Worm (Caenorhabditis elegans) whole organism, L1 larva: Measurements from ENCODE around the gene W05H9.4.

Source experiments
- C04F5.9 ChIP-seq: sonication (generic microtip); optimal IDR thresholded peaks from 2 replicates; lab custom pipeline; 2016; ENCODE audit warnings: missing genetic modification characterization, missing compliant biosample characterization
- C16A3.4 ChIP-seq: fragments of 150-350 bp; optimal IDR thresholded peaks from 2 replicates; lab custom pipeline; 2014; ENCODE audit warnings: missing biosample characterization, missing genetic modification characterization
- C34B4.2 ChIP-seq: sonication (generic microtip); optimal IDR thresholded peaks from 2 replicates; lab custom pipeline; 2017; ENCODE audit warnings: mild to moderate bottlenecking, missing genetic modification characterization, missing compliant biosample characterization
- aly-2 ChIP-seq: fragments of 150-350 bp; optimal IDR thresholded peaks from 2 replicates; lab custom pipeline; 2014; ENCODE audit warnings: missing biosample characterization, missing genetic modification characterization
- ama-1 ChIP-seq: fragments of 150-350 bp; optimal IDR thresholded peaks from 2 replicates; lab custom pipeline; 2014
- blmp-1 ChIP-seq: fragments of 150-350 bp; optimal IDR thresholded peaks from 2 replicates; lab custom pipeline; 2014; ENCODE audit warnings: missing biosample characterization, missing genetic modification characterization
- ceh-82 ChIP-seq, 3 experiments: fragments of 150-350 bp in 1 of 3; sonication (generic microtip) in 2 of 3; optimal IDR thresholded peaks; 2 replicates each; lab custom pipeline; 2014 to 2017; ENCODE audit warnings: missing biosample characterization in 3 of 3, missing genetic modification characterization in 3 of 3
- ceh-88 ChIP-seq: fragments of 200-800 bp; sonication (Bioruptor generic); IDR thresholded peaks from 2 replicates; pipeline ENCODE4 v1.3.6; 2022; ENCODE audit warnings: missing genetic modification characterization, missing compliant biosample characterization
- ceh-90 ChIP-seq: sonication (generic microtip); optimal IDR thresholded peaks from 2 replicates; lab custom pipeline; 2016; ENCODE audit warnings: missing genetic modification characterization, missing compliant biosample characterization
- dpl-1 ChIP-seq, 3 experiments: fragments of 150-350 bp in 2 of 3; sonication (generic microtip) in 1 of 3; optimal IDR thresholded peaks; 2 replicates each; lab custom pipeline; 2014 to 2017; ENCODE audit warnings: missing biosample characterization in 3 of 3, missing genetic modification characterization in 3 of 3, missing genetic modification reagents in 3 of 3
- efl-1 ChIP-seq, 4 experiments: fragments of 150-350 bp; optimal IDR thresholded peaks in 3 of 4; peaks in 1 of 4; 1 replicate in 1 of 4; 2 replicates in 3 of 4; lab custom pipeline; 2014; ENCODE audit warnings: missing biosample characterization in 2 of 4, missing genetic modification characterization in 2 of 4, missing genetic modification reagents in 2 of 4
- efl-3 ChIP-seq: fragments of 200-800 bp; sonication (Bioruptor generic); optimal IDR thresholded peaks from 2 replicates; lab custom pipeline; 2018; ENCODE audit warnings: mild to moderate bottlenecking, missing genetic modification characterization, missing compliant biosample characterization
- egl-13 ChIP-seq: sonication (generic microtip); optimal IDR thresholded peaks from 2 replicates; lab custom pipeline; 2016; ENCODE audit warnings: missing genotype, missing genetic modification reagents, missing genetic modification characterization, missing compliant biosample characterization
- elt-2 ChIP-seq: sonication (generic microtip); optimal IDR thresholded peaks from 2 replicates; lab custom pipeline; 2016; ENCODE audit warnings: missing genetic modification characterization, mild to moderate bottlenecking, inconsistent platforms, missing compliant biosample characterization, missing genetic modification reagents
- elt-3 ChIP-seq, 6 experiments: fragments of 150-350 bp in 1 of 6; sonication (generic microtip); optimal IDR thresholded peaks; 2 replicates each; lab custom pipeline; 2017 to 2018; ENCODE audit warnings: missing biosample characterization in 6 of 6, missing genetic modification characterization in 6 of 6, inconsistent platforms in 1 of 6
- fkh-4 ChIP-seq: sonication (generic microtip); optimal IDR thresholded peaks from 2 replicates; lab custom pipeline; 2016; ENCODE audit warnings: missing compliant biosample characterization, missing genetic modification characterization, borderline replicate concordance
- fkh-8 ChIP-seq: sonication (generic microtip); optimal IDR thresholded peaks from 2 replicates; lab custom pipeline; 2016; ENCODE audit warnings: mild to moderate bottlenecking, missing genetic modification characterization, missing compliant biosample characterization
- fos-1 ChIP-seq: fragments of 150-350 bp; optimal IDR thresholded peaks from 2 replicates; lab custom pipeline; 2014; ENCODE audit warnings: missing biosample characterization, missing genetic modification characterization
- hlh-4 ChIP-seq: sonication (generic microtip); optimal IDR thresholded peaks from 2 replicates; lab custom pipeline; 2016; ENCODE audit warnings: mild to moderate bottlenecking, missing genetic modification characterization, missing compliant biosample characterization
- hpl-2 ChIP-seq: fragments of 150-350 bp; optimal IDR thresholded peaks from 2 replicates; lab custom pipeline; 2014; ENCODE audit warnings: missing biosample characterization, missing genetic modification reagents, missing genetic modification characterization
- irx-1 ChIP-seq: sonication (generic microtip); optimal IDR thresholded peaks from 2 replicates; lab custom pipeline; 2016; ENCODE audit warnings: missing genetic modification characterization, missing compliant biosample characterization
- jun-1 ChIP-seq: fragments of 150-350 bp; optimal IDR thresholded peaks from 2 replicates; lab custom pipeline; 2014; ENCODE audit warnings: missing biosample characterization, missing genetic modification reagents, missing genetic modification characterization
- lin-13 ChIP-seq: fragments of 150-350 bp; optimal IDR thresholded peaks from 2 replicates; lab custom pipeline; 2014; ENCODE audit warnings: missing biosample characterization, missing genetic modification reagents, missing genetic modification characterization
- lin-14 ChIP-seq: fragments of 200-800 bp; sonication (Bioruptor generic); optimal IDR thresholded peaks from 2 replicates; lab custom pipeline; 2018; ENCODE audit warnings: mild to moderate bottlenecking, missing genetic modification characterization, moderate library complexity, missing compliant biosample characterization
- lin-15B ChIP-seq: fragments of 150-350 bp; sonication (generic microtip); optimal IDR thresholded peaks from 3 replicates; lab custom pipeline; 2014; ENCODE audit warnings: missing biosample characterization, missing genetic modification characterization
- lir-3 ChIP-seq: sonication (generic microtip); optimal IDR thresholded peaks from 2 replicates; lab custom pipeline; 2016; ENCODE audit warnings: mild to moderate bottlenecking, missing genetic modification characterization, moderate library complexity, missing compliant biosample characterization; ENCODE audit not compliant: poor library complexity
- lsy-2 ChIP-seq, 2 experiments: fragments of 150-350 bp; optimal IDR thresholded peaks; 2 replicates each; lab custom pipeline; 2014; ENCODE audit warnings: missing biosample characterization in 2 of 2, missing genetic modification characterization in 2 of 2
- mab-9 ChIP-seq: fragments of 200-800 bp; sonication (Bioruptor generic); IDR thresholded peaks from 2 replicates; pipeline ENCODE4 v1.3.6; 2022; ENCODE audit warnings: missing genetic modification reagents, missing genetic modification characterization, missing compliant biosample characterization
- mdl-1 ChIP-seq, 2 experiments: fragments of 150-350 bp; optimal IDR thresholded peaks; 2 replicates each; lab custom pipeline; 2014 to 2017; ENCODE audit warnings: missing biosample characterization in 2 of 2, missing genetic modification characterization in 2 of 2, inconsistent platforms in 1 of 2
- mef-2 ChIP-seq: fragments of 150-350 bp; optimal IDR thresholded peaks from 2 replicates; lab custom pipeline; 2014; ENCODE audit warnings: missing biosample characterization, missing genetic modification characterization
- mep-1 ChIP-seq: fragments of 150-350 bp; optimal IDR thresholded peaks from 2 replicates; lab custom pipeline; 2014; ENCODE audit warnings: missing biosample characterization, missing genetic modification characterization
- nhr-12 ChIP-seq: sonication (generic microtip); optimal IDR thresholded peaks from 2 replicates; lab custom pipeline; 2017; ENCODE audit warnings: missing biosample characterization, missing genetic modification characterization
- nhr-19 ChIP-seq: fragments of 200-800 bp; sonication (Bioruptor generic); conservative IDR thresholded peaks from 2 replicates; pipeline ENCODE4 v1.3.6; 2022; ENCODE audit warnings: missing genetic modification characterization, missing compliant biosample characterization
- nhr-20 ChIP-seq: sonication (generic microtip); optimal IDR thresholded peaks from 2 replicates; lab custom pipeline; 2016; ENCODE audit warnings: mild to moderate bottlenecking, missing genetic modification characterization, missing compliant biosample characterization
- nhr-28 ChIP-seq: fragments of 150-350 bp; optimal IDR thresholded peaks from 2 replicates; lab custom pipeline; 2014; ENCODE audit warnings: missing biosample characterization, missing genetic modification characterization
- nhr-47 ChIP-seq: sonication (generic microtip); optimal IDR thresholded peaks from 2 replicates; lab custom pipeline; 2016; ENCODE audit warnings: mild to moderate bottlenecking, missing genetic modification characterization, moderate library complexity, missing compliant biosample characterization
- nhr-71 ChIP-seq: sonication (generic microtip); optimal IDR thresholded peaks from 2 replicates; lab custom pipeline; 2016; ENCODE audit warnings: mild to moderate bottlenecking, missing genetic modification characterization, moderate library complexity, missing compliant biosample characterization
- nhr-84 ChIP-seq: sonication (generic microtip); optimal IDR thresholded peaks from 2 replicates; lab custom pipeline; 2017; ENCODE audit warnings: missing biosample characterization, missing genetic modification characterization
- nhr-85 ChIP-seq: sonication (generic microtip); peaks from one replicate; lab custom pipeline; 2016; ENCODE audit warnings: missing genetic modification characterization, inconsistent platforms, missing compliant biosample characterization
- nhr-90 ChIP-seq: sonication (generic microtip); optimal IDR thresholded peaks from 2 replicates; lab custom pipeline; 2016; ENCODE audit warnings: mild to moderate bottlenecking, missing genetic modification characterization, missing compliant biosample characterization; ENCODE audit not compliant: poor library complexity
- skn-1 ChIP-seq: fragments of 150-350 bp; optimal IDR thresholded peaks from 2 replicates; lab custom pipeline; 2014; ENCODE audit warnings: missing biosample characterization, missing genetic modification characterization
- snpc-4 ChIP-seq: fragments of 150-350 bp; optimal IDR thresholded peaks from 2 replicates; lab custom pipeline; 2014; ENCODE audit warnings: missing biosample characterization, missing genetic modification characterization
- snu-23 ChIP-seq: sonication (generic microtip); optimal IDR thresholded peaks from 2 replicates; lab custom pipeline; 2016; ENCODE audit warnings: missing genetic modification characterization, missing compliant biosample characterization
- sup-37 ChIP-seq: fragments of 200-800 bp; sonication (Bioruptor generic); optimal IDR thresholded peaks from 2 replicates; lab custom pipeline; 2018; ENCODE audit warnings: mild to moderate bottlenecking, missing genetic modification characterization, missing compliant biosample characterization
- tbx-2 ChIP-seq: sonication (generic microtip); optimal IDR thresholded peaks from 2 replicates; lab custom pipeline; 2016; ENCODE audit warnings: missing genetic modification characterization, missing compliant biosample characterization
- tlp-1 ChIP-seq: fragments of 150-350 bp; optimal IDR thresholded peaks from 2 replicates; lab custom pipeline; 2014; ENCODE audit warnings: missing biosample characterization, missing genetic modification characterization
- unc-130 ChIP-seq: fragments of 150-350 bp; optimal IDR thresholded peaks from 2 replicates; lab custom pipeline; 2017; ENCODE audit warnings: missing biosample characterization, missing genetic modification characterization, inconsistent platforms
- unc-30 ChIP-seq: sonication (generic microtip); optimal IDR thresholded peaks from 2 replicates; lab custom pipeline; 2017; ENCODE audit warnings: missing biosample characterization, missing genetic modification characterization
- unc-86 ChIP-seq: sonication (generic microtip); optimal IDR thresholded peaks from 2 replicates; lab custom pipeline; 2016; ENCODE audit warnings: missing genetic modification characterization, missing compliant biosample characterization
- unc-98 ChIP-seq: fragments of 200-800 bp; sonication (Bioruptor generic); IDR thresholded peaks from 2 replicates; pipeline ENCODE4 v1.3.6; 2022; ENCODE audit warnings: missing genetic modification characterization, missing compliant biosample characterization
- vab-15 ChIP-seq: sonication (generic microtip); optimal IDR thresholded peaks from 2 replicates; lab custom pipeline; 2017; ENCODE audit warnings: missing genotype, mild to moderate bottlenecking, missing genetic modification characterization, missing compliant biosample characterization
- zag-1 ChIP-seq: fragments of 150-350 bp; optimal IDR thresholded peaks from 2 replicates; lab custom pipeline; 2014; ENCODE audit warnings: missing biosample characterization, missing genetic modification characterization
- zip-4 ChIP-seq: fragments of 200-800 bp; sonication (Bioruptor generic); optimal IDR thresholded peaks from 2 replicates; lab custom pipeline; 2018; ENCODE audit warnings: mild to moderate bottlenecking, missing genetic modification characterization, moderate library complexity, missing compliant biosample characterization
- ztf-4 ChIP-seq: fragments of 150-350 bp; optimal IDR thresholded peaks from 2 replicates; lab custom pipeline; 2014; ENCODE audit warnings: missing biosample characterization, missing genetic modification characterization

W05H9.4 gene

DNA sequence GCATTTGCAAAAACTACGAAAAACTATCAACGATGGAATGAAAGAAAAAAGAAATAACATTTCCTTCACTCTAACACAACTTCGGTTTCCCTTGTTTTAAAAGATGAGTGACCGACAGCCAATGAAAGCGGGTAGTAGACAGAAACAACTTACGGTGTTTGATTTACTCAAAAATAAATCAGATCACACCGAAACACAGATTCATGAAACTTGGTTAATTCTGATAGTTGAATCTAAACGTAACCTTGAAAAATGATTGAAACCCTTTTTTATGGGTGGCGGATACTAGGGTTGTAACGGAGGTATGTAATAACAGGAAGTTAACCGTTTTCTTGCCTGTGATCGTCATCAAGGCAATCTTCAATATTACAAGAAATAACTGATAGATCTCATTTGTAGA is 11.9 kb downstream of the W05H9.4 start:
- TF ChIP-seq jun-1: no peak
- no peak for TF ChIP-seq efl-1 (optimal IDR thresholded peaks at IDR 0.05; lab: Kevin White, UChicago)
- TF ChIP-seq efl-1 (GFP tag; optimal IDR thresholded peaks at IDR 0.05 in 1 of 2; lab: Kevin White, UChicago): no peak
- TF ChIP-seq elt-2 (tag; lab: Kevin White, UChicago): no peak
- TF ChIP-seq mab-9: no peak
- peak; percentile 38 for TF ChIP-seq irx-1
- TF ChIP-seq C04F5.9: no peak
- no peak for TF ChIP-seq unc-86 (tag; lab: Kevin White, UChicago)
- TF ChIP-seq fkh-8 (tag; lab: Kevin White, UChicago): no peak
- no peak for TF ChIP-seq snpc-4 (tag; lab: Kevin White, UChicago)
- no peak for TF ChIP-seq ceh-82 (tag; optimal IDR thresholded peaks at IDR 0.05; lab: Kevin White, UChicago)
- TF ChIP-seq lir-3 (tag; lab: Kevin White, UChicago): no peak
- TF ChIP-seq lin-13: no peak
- TF ChIP-seq elt-3 (tag; optimal IDR thresholded peaks at IDR 0.05; lab: Kevin White, UChicago): peak in 3 of 6 experiments; percentile 23 to 66 (median 50)
- no peak for TF ChIP-seq fkh-4
- no peak for TF ChIP-seq sup-37 (GFP tag; lab: Kevin White, UChicago)
- no peak for TF ChIP-seq C16A3.4 (tag; lab: Kevin White, UChicago)
- TF ChIP-seq tbx-2 (tag; lab: Kevin White, UChicago): peak; percentile 10
- TF ChIP-seq tlp-1 (tag; lab: Kevin White, UChicago): no peak
- TF ChIP-seq unc-30 (tag; lab: Kevin White, UChicago): no peak
- no peak for TF ChIP-seq vab-15 (tag; lab: Kevin White, UChicago)
- 0 out of 2 replicates have a peak, but pooled peaks have one; percentile 3 for TF ChIP-seq nhr-19 (GFP tag; lab: Robert Waterston, UW)
- TF ChIP-seq nhr-90: peak; percentile 64
- no peak for TF ChIP-seq lin-15B (tag; lab: Kevin White, UChicago)
- TF ChIP-seq skn-1 (tag; lab: Kevin White, UChicago): no peak
- no peak for TF ChIP-seq efl-3 (GFP tag; lab: Kevin White, UChicago)
- TF ChIP-seq snu-23 (GFP tag; lab: Kevin White, UChicago): peak; percentile 52
- peak; percentile 31 for TF ChIP-seq mep-1 (tag; lab: Kevin White, UChicago)
- TF ChIP-seq nhr-20 (tag; lab: Kevin White, UChicago): peak; percentile 56
- no peak for TF ChIP-seq unc-130 (tag; lab: Kevin White, UChicago)
- no peak for TF ChIP-seq dpl-1 (GFP tag; optimal IDR thresholded peaks at IDR 0.05; lab: Kevin White, UChicago)
- TF ChIP-seq aly-2 (tag; lab: Kevin White, UChicago): no peak
- TF ChIP-seq unc-98 (GFP tag; lab: Robert Waterston, UW): no peak
- TF ChIP-seq zag-1 (tag; lab: Kevin White, UChicago): no peak
- TF ChIP-seq nhr-12 (tag; lab: Kevin White, UChicago): no peak
- no peak for TF ChIP-seq C34B4.2 (tag; lab: Kevin White, UChicago)
- no peak for TF ChIP-seq fos-1
- peak; percentile 64 for TF ChIP-seq blmp-1
- no peak for TF ChIP-seq nhr-28 (tag; lab: Kevin White, UChicago)
- TF ChIP-seq mdl-1 (tag; optimal IDR thresholded peaks at IDR 0.05; lab: Kevin White, UChicago): no peak
- no peak for TF ChIP-seq hpl-2
- no peak for TF ChIP-seq ama-1 (lab: Kevin White, UChicago)
- TF ChIP-seq ztf-4 (tag; lab: Kevin White, UChicago): no peak
- TF ChIP-seq zip-4 (GFP tag; lab: Kevin White, UChicago): no peak
- peak; percentile 95 for TF ChIP-seq nhr-85
- no peak for TF ChIP-seq hlh-4
- peak; percentile 72 for TF ChIP-seq lin-14 (GFP tag; lab: Kevin White, UChicago)
- TF ChIP-seq nhr-84: no peak
- peak; percentile 69 for TF ChIP-seq nhr-71
- no peak for TF ChIP-seq egl-13 (tag; lab: Kevin White, UChicago)
- no peak for TF ChIP-seq ceh-90
- TF ChIP-seq nhr-47 (tag; lab: Kevin White, UChicago): peak; percentile 12
- TF ChIP-seq lsy-2 (tag; optimal IDR thresholded peaks at IDR 0.05; lab: Kevin White, UChicago): peak in 1 of 2 experiments; percentile 24
- TF ChIP-seq ceh-88 (GFP tag; lab: Robert Waterston, UW): no peak
- no peak for TF ChIP-seq mef-2
